Worm (Caenorhabditis elegans): ENCODE results near the gene T27C5.12.

ce11 chrV:17430066-17430465, 15.0 kb downstream of the T27C5.12 start, which contains the start of gene T27C5.10:
- TF ChIP-seq W03F9.2 (tag; optimal IDR thresholded peaks at IDR 0.05): no peak
- TF ChIP-seq him-1 (tag; optimal IDR thresholded peaks at IDR 0.05): no peak
- no peak for TF ChIP-seq dao-5 (tag; optimal IDR thresholded peaks at IDR 0.05)

Data from whole organism, L4/young adult.